Fruit fly (Drosophila melanogaster): Measurements from ENCODE around the gene Dab.

The Dab gene

DNA sequence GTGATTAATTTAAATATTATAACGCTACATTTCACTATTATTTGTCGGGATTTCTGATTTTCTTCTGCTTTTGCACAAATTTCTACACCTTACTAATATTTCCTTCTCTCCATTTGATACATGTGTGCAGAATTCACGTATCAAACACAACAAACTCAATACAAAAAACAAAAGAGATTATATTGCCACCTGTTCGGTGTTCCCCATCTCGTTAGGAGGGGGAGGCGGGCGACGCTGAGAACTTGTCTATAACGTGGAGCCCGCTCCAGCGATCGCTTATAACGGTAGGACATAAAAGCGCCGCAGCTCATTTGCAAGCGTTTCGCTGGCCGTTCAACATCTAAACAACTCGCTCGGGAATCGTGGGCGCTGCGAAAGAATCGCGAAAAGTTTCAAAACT, 21.3 kb downstream of the Dab start, which contains the start of gene CG9701:
Gene CG9701 (plus strand): TSS at position 301 of the 400 bp plus-strand sequence.
- TF ChIP-seq CG9705 (GFP tag; optimal IDR thresholded peaks at IDR 0.05) = no peak
- TF ChIP-seq Jra (GFP tag; optimal IDR thresholded peaks at IDR 0.05) = no peak

DNA sequence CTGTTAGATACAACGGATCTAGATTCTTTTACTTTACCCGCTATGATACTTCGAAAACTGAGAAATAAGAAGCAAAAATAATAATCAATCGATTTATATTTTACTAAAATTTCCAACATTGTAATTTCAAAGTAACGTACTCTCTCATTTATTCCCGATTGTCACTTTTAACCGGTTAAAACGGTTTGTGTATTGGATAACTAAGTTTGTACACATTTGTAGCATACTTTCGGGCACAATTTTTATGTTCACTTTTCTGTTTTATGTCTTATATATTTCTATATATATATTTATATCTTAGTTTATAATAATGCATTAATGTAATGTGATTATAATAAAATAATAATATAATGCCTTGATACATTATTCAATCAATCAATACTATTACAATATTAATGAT, 29.7 kb downstream of the Dab start:
- peak; percentile 57 for TF ChIP-seq Myc (optimal IDR thresholded peaks at IDR 0.05)
- TF ChIP-seq HLH106 (tag; optimal IDR thresholded peaks at IDR 0.05) = no peak

DNA sequence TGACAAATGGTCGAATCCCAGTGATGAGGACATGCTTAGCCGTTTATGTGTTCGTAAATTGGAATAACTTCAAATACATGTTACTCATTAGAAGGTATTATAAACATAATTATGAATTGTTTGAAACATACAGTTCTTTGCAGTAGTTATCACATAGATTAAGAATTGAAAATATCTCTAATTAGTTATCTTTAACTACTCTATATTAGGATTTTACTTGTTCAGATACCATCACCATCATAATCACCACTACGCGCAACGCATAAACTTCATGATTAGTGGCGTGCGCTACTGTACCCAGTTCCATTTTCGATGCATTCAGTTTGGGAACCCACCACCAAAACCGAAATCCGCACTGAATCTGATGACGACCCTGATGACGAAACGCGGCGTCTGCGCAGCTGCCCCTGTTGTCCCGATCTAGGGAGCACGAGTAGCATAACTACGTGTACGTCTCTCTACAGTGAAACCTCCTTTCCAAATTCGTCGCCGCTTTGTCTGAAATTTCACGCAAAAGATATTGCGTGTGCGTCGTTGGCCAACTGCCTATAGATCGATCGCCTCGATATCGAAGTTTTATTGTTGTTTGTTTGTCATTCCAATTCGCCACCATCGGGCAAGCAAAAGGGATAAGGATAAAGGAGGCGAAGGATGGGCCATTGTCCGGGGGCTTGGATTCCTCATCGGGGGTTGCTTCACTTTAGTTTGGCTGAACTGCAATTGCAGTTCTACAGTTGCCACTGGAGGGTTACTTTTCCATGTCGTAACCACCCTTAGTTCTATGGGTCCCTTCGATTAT, 32.2 kb downstream of the Dab start:
- TF ChIP-seq GATAd (GFP tag; optimal IDR thresholded peaks at IDR 0.05) (no peak), Hr78 (GFP tag; optimal IDR thresholded peaks at IDR 0.05) (no peak), Rel (GFP tag; optimal IDR thresholded peaks at IDR 0.05) (no peak), Rel (tag; optimal IDR thresholded peaks at IDR 0.05) (no peak)

DNA sequence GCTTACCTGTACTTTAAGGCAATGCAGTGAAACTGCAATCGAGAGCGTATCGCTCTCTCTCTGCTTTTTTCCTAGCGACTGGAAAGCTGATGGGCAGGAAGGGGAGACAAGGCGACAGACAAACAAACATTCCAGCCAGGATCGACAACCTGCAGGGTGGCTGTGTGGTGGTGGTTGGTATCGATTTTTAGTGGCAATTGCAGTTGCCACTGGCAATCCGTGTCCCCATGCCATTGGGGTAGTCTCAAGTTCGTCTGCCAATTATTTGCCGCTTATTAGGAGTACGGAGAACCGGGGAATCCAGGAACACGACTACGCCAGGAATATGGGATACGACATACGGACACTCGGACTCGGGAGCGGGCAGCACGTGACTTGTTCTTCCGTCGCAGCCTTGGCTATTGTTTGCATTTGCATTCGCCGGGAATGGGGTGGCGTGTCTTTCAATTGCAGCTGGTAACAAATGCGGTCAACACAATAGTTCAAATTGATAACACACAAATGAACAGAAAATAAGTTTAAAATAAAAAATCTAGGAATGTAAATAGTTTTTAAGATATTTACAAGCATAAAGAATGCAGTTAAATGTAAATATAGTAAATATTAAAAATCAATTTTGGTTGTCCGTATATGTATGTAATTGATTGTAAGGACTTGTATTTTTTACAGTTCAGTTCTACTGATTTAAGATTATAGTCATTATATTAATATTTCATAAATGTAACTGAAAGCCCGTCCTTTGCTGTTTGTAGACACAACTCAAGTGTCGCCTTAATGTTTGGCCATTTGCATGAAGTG, 34.9 kb downstream of the Dab start:
- TF ChIP-seq OdsH (GFP tag; optimal IDR thresholded peaks at IDR 0.05) = peak; percentile 22
- peak; percentile 34 for TF ChIP-seq Sp1 (GFP tag; optimal IDR thresholded peaks at IDR 0.05)
- peak in 1 of 2 experiments; percentile 19 for TF ChIP-seq foxo (GFP tag; optimal IDR thresholded peaks at IDR 0.05)
- TF ChIP-seq Vsx2 (GFP tag; optimal IDR thresholded peaks at IDR 0.05; ENCODE audit: partially characterized antibody) = no peak
- TF ChIP-seq HLH106 (tag; optimal IDR thresholded peaks at IDR 0.05) = peak; percentile 29

DNA sequence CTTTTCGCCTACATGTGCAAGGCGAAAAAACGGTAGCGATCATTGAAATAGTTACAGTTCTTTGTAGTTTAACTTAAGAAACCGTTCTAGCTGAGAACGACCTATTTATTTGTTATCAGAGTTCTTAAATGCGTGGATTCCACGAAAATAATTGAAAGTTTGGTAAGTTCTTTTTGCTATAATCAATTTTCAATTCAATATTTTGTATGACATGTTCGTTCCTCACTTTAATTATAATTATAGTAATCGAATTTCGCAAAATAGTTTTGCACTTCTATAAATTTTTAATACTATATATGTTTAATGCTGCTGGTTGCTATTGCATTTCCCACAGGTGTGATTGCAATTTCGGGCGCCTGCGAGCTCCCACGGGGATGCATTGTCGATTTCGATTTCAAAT, 36.4 kb downstream of the Dab start:
- TF ChIP-seq Hr83 (GFP tag; optimal IDR thresholded peaks at IDR 0.05; ENCODE audit: poor library complexity, severe bottlenecking) (no peak), CG9705 (GFP tag; optimal IDR thresholded peaks at IDR 0.05) (no peak), Abd-B (GFP tag; optimal IDR thresholded peaks at IDR 0.05) (no peak), Dif (GFP tag; optimal IDR thresholded peaks at IDR 0.05; ENCODE audit: partially characterized antibody) (no peak), brk (GFP tag; optimal IDR thresholded peaks at IDR 0.05) (no peak), ey (GFP tag; optimal IDR thresholded peaks at IDR 0.05) (no peak), h (GFP tag; optimal IDR thresholded peaks at IDR 0.05) (peak; percentile 25), rgr (GFP tag; optimal IDR thresholded peaks at IDR 0.05) (peak; percentile 2), Mio (GFP tag; optimal IDR thresholded peaks at IDR 0.05) (no peak), HLH106 (tag; optimal IDR thresholded peaks at IDR 0.05) (peak; percentile 46), Sp1 (GFP tag; optimal IDR thresholded peaks at IDR 0.05) (peak; percentile 44), psq (GFP tag; optimal IDR thresholded peaks at IDR 0.05) (peak; percentile 16), CrebA (GFP tag; optimal IDR thresholded peaks at IDR 0.05; ENCODE audit: borderline replicate concordance) (no peak), fru (GFP tag; optimal IDR thresholded peaks at IDR 0.05) (peak; percentile 28), OdsH (GFP tag; optimal IDR thresholded peaks at IDR 0.05) (peak; percentile 11), foxo (GFP tag; optimal IDR thresholded peaks at IDR 0.05) (peak in 1 of 2 experiments; percentile 28), pan (optimal IDR thresholded peaks at IDR 0.05) (no peak)

DNA sequence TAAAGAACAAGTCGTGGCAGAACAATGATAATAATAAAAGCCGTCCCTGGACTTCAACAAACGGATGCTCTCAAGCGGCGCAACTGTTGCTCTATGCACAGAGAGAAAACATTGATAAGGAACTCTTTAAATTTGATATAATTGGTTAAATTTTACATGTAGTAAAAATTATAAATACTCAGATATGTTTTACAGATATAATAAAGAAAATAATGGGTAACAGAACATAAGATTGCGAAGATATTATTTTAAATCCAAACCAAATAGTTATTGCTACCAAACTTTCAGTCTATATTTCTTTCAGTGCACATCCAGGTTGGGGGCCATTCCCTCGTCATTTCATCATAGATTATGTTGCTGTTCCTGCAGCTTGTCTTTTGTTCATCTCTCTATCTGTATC, 37.8 kb downstream of the Dab start:
- TF ChIP-seq N (GFP tag; optimal IDR thresholded peaks at IDR 0.05) (no peak), Sp1 (GFP tag; optimal IDR thresholded peaks at IDR 0.05) (no peak), h (GFP tag; optimal IDR thresholded peaks at IDR 0.05) (no peak), jim (GFP tag; optimal IDR thresholded peaks at IDR 0.05) (no peak), Vsx2 (GFP tag; optimal IDR thresholded peaks at IDR 0.05; ENCODE audit: partially characterized antibody) (no peak), Mio (GFP tag; optimal IDR thresholded peaks at IDR 0.05) (no peak), sage (GFP tag; optimal IDR thresholded peaks at IDR 0.05) (no peak)
